Worm (Caenorhabditis elegans) whole organism, L4 larva: Measurements from ENCODE around the gene lgc-1.
A peak's percentile ranks its signal among the peaks of the same experiment; 100 is the strongest.

Experiments
- F37D6.2 ChIP-seq: sonication (generic microtip); optimal IDR thresholded peaks from 2 replicates; lab custom pipeline; 2016; ENCODE audit warnings: mild to moderate bottlenecking, missing genetic modification characterization, missing compliant biosample characterization
- F44E2.7 ChIP-seq: fragments of 200-800 bp; sonication (Bioruptor generic); IDR thresholded peaks from 2 replicates; pipeline ENCODE4 v2.1.2; 2022; ENCODE audit warnings: missing genetic modification characterization, missing compliant biosample characterization
- F49E8.2 ChIP-seq: sonication (generic microtip); optimal IDR thresholded peaks from 2 replicates; lab custom pipeline; 2016; ENCODE audit warnings: missing compliant biosample characterization, mild to moderate bottlenecking, missing genetic modification characterization, borderline replicate concordance
- T20F7.1 ChIP-seq: fragments of 200-800 bp; sonication (Bioruptor generic); optimal IDR thresholded peaks from 2 replicates; lab custom pipeline; 2018; ENCODE audit warnings: mild to moderate bottlenecking, missing genetic modification characterization, missing compliant biosample characterization
- T26A8.4 ChIP-seq: fragments of 200-800 bp; sonication (Bioruptor generic); IDR thresholded peaks from 2 replicates; pipeline ENCODE4 v1.3.6; 2022; ENCODE audit warnings: missing genetic modification characterization, missing compliant biosample characterization
- Y105C5A.15 ChIP-seq: fragments of 200-800 bp; sonication (Bioruptor generic); IDR thresholded peaks from 2 replicates; pipeline ENCODE4 v1.3.6; 2022; ENCODE audit warnings: missing genetic modification characterization, missing compliant biosample characterization
- Y48G9A.11 ChIP-seq: fragments of 200-800 bp; sonication (Bioruptor generic); IDR thresholded peaks from 2 replicates; pipeline ENCODE4 v1.3.6; 2022; ENCODE audit warnings: missing genetic modification reagents, missing genetic modification characterization, missing compliant biosample characterization
- Y75B8A.6 ChIP-seq: fragments of 200-800 bp; sonication (Bioruptor generic); IDR thresholded peaks from 2 replicates; pipeline ENCODE4 v1.3.6; 2022; ENCODE audit warnings: missing genetic modification reagents, missing genetic modification characterization, missing compliant biosample characterization
- ZK546.5 ChIP-seq, 2 experiments: sonication (generic microtip); optimal IDR thresholded peaks; 2 replicates each; lab custom pipeline; 2017; ENCODE audit warnings: missing biosample characterization in 2 of 2, missing genetic modification characterization in 2 of 2
- aha-1 ChIP-seq: fragments of 150-350 bp; peaks from one replicate; lab custom pipeline; 2014; ENCODE audit warnings: missing biosample characterization, missing genetic modification characterization
- arid-1 ChIP-seq: fragments of 200-800 bp; sonication (Bioruptor generic); conservative IDR thresholded peaks from 2 replicates; pipeline ENCODE4 v1.3.6; 2022; ENCODE audit warnings: missing genetic modification reagents, missing genetic modification characterization, missing compliant biosample characterization
- ceh-20 ChIP-seq: fragments of 200-800 bp; sonication (Bioruptor generic); IDR thresholded peaks from 2 replicates; pipeline ENCODE4 v1.3.6; 2022; ENCODE audit warnings: missing genetic modification reagents, missing genetic modification characterization, missing compliant biosample characterization
- ceh-28 ChIP-seq: fragments of 150-350 bp; optimal IDR thresholded peaks from 2 replicates; lab custom pipeline; 2014; ENCODE audit warnings: missing biosample characterization, missing genetic modification reagents, missing genetic modification characterization
- cey-2 ChIP-seq: sonication (generic microtip); optimal IDR thresholded peaks from 3 replicates; lab custom pipeline; 2017; ENCODE audit warnings: missing genetic modification characterization, mild to moderate bottlenecking, missing compliant biosample characterization, antibody characterized with exemption, borderline replicate concordance; ENCODE audit not compliant: insufficient read depth
- ctbp-1 ChIP-seq: fragments of 200-800 bp; sonication (Bioruptor generic); IDR thresholded peaks from 2 replicates; pipeline ENCODE4 v1.3.6; 2022; ENCODE audit warnings: missing genetic modification reagents, missing genetic modification characterization, missing compliant biosample characterization
- daf-16 ChIP-seq, 3 experiments: sonication (generic microtip); optimal IDR thresholded peaks; 2 replicates each; lab custom pipeline; 2016 to 2017; ENCODE audit warnings: missing genetic modification characterization in 3 of 3, missing genetic modification reagents in 3 of 3, mild to moderate bottlenecking in 2 of 3, missing compliant biosample characterization in 2 of 3, missing biosample characterization in 1 of 3, moderate library complexity in 1 of 3
- dpl-1 ChIP-seq: fragments of 150-350 bp; optimal IDR thresholded peaks from 2 replicates; lab custom pipeline; 2014; ENCODE audit warnings: missing biosample characterization, missing genetic modification reagents, missing genetic modification characterization
- duxl-1 ChIP-seq: sonication (generic microtip); optimal IDR thresholded peaks from 2 replicates; lab custom pipeline; 2016; ENCODE audit warnings: mild to moderate bottlenecking, missing genetic modification characterization, moderate library complexity, missing compliant biosample characterization; ENCODE audit not compliant: poor library complexity
- dve-1 ChIP-seq: sonication (generic microtip); optimal IDR thresholded peaks from 2 replicates; lab custom pipeline; 2017; ENCODE audit warnings: antibody characterized with exemption, mild to moderate bottlenecking, missing genetic modification characterization, missing compliant biosample characterization; ENCODE audit not compliant: insufficient read depth
- fkh-10 ChIP-seq: fragments of 150-350 bp; optimal IDR thresholded peaks from 2 replicates; lab custom pipeline; 2014; ENCODE audit warnings: missing biosample characterization, missing genetic modification reagents, missing genetic modification characterization
- fos-1 ChIP-seq: fragments of 150-350 bp; optimal IDR thresholded peaks from 2 replicates; lab custom pipeline; 2014; ENCODE audit warnings: missing biosample characterization, missing genetic modification characterization
- gei-8 ChIP-seq: fragments of 200-800 bp; sonication (Bioruptor generic); optimal IDR thresholded peaks from 2 replicates; lab custom pipeline; 2018; ENCODE audit warnings: mild to moderate bottlenecking, missing genetic modification characterization, missing compliant biosample characterization
- hif-1 ChIP-seq, 2 experiments: sonication (generic microtip); optimal IDR thresholded peaks; 2 replicates each; lab custom pipeline; 2016 to 2017; ENCODE audit warnings: missing compliant biosample characterization in 2 of 2, missing genetic modification characterization in 2 of 2, missing genetic modification reagents in 2 of 2, missing genotype in 2 of 2, mild to moderate bottlenecking in 1 of 2
- hmg-1.1 ChIP-seq: fragments of 200-800 bp; sonication (Bioruptor generic); IDR thresholded peaks from 2 replicates; pipeline ENCODE4 v1.3.6; 2022; ENCODE audit warnings: missing genetic modification reagents, missing genetic modification characterization, missing compliant biosample characterization
- lin-29 ChIP-seq: fragments of 200-800 bp; sonication (Bioruptor generic); IDR thresholded peaks from 2 replicates; pipeline ENCODE4 v1.3.6; 2022; ENCODE audit warnings: missing genetic modification reagents, missing genetic modification characterization, missing compliant biosample characterization
- lin-38 ChIP-seq: fragments of 200-800 bp; sonication (Bioruptor generic); IDR thresholded peaks from 2 replicates; pipeline ENCODE4 v1.3.6; 2022; ENCODE audit warnings: missing genetic modification reagents, missing genetic modification characterization, missing compliant biosample characterization
- mdl-1 ChIP-seq, 2 experiments: fragments of 150-350 bp in 1 of 2; sonication (generic microtip) in 1 of 2; optimal IDR thresholded peaks; 2 replicates each; lab custom pipeline; 2014 to 2017; ENCODE audit warnings: missing biosample characterization in 2 of 2, missing genetic modification characterization in 2 of 2
- mdt-29 ChIP-seq: fragments of 200-800 bp; sonication (Bioruptor generic); IDR thresholded peaks from 2 replicates; pipeline ENCODE4 v1.3.6; 2022; ENCODE audit warnings: missing genetic modification reagents, missing genetic modification characterization, missing compliant biosample characterization
- nhr-11 ChIP-seq: fragments of 150-350 bp; optimal IDR thresholded peaks from 2 replicates; lab custom pipeline; 2014; ENCODE audit warnings: missing biosample characterization, missing genetic modification characterization
- nhr-237 ChIP-seq: sonication (generic microtip); optimal IDR thresholded peaks from 2 replicates; lab custom pipeline; 2017; ENCODE audit warnings: missing biosample characterization, missing genetic modification characterization
- nhr-41 ChIP-seq: fragments of 200-800 bp; sonication (Bioruptor generic); IDR thresholded peaks from 2 replicates; pipeline ENCODE4 v1.3.6; 2022; ENCODE audit warnings: missing genetic modification reagents, missing genetic modification characterization, missing compliant biosample characterization
- nhr-42 ChIP-seq: fragments of 200-800 bp; sonication (Bioruptor generic); IDR thresholded peaks from 2 replicates; pipeline ENCODE4 v1.3.6; 2022; ENCODE audit warnings: missing genetic modification characterization, missing compliant biosample characterization
- nhr-48 ChIP-seq: sonication (generic microtip); optimal IDR thresholded peaks from 2 replicates; lab custom pipeline; 2016; ENCODE audit warnings: mild to moderate bottlenecking, missing genetic modification characterization, missing compliant biosample characterization
- nhr-76 ChIP-seq: fragments of 150-350 bp; optimal IDR thresholded peaks from 2 replicates; lab custom pipeline; 2014; ENCODE audit warnings: missing biosample characterization, missing genetic modification characterization
- pha-4 ChIP-seq, 2 experiments: fragments of 150-350 bp in 1 of 2; fragments of 200-800 bp in 1 of 2; sonication (Bioruptor generic) in 1 of 2; IDR thresholded peaks in 1 of 2; optimal IDR thresholded peaks in 1 of 2; 2 replicates each; pipeline versions ENCODE4 v1.3.6 to Lab custom; 2014 to 2022; ENCODE audit warnings: missing genetic modification characterization in 2 of 2, missing genetic modification reagents in 2 of 2, missing biosample characterization in 1 of 2, missing compliant biosample characterization in 1 of 2
- php-3 ChIP-seq: fragments of 200-800 bp; sonication (Bioruptor generic); IDR thresholded peaks from 2 replicates; pipeline ENCODE4 v1.3.6; 2022; ENCODE audit warnings: missing genetic modification reagents, missing genetic modification characterization, missing compliant biosample characterization
- set-16 ChIP-seq: fragments of 200-800 bp; sonication (Bioruptor generic); IDR thresholded peaks from 2 replicates; pipeline ENCODE4 v1.3.6; 2022; ENCODE audit warnings: missing genetic modification reagents, missing genetic modification characterization, missing compliant biosample characterization
- spr-1 ChIP-seq: sonication (generic microtip); optimal IDR thresholded peaks from 2 replicates; lab custom pipeline; 2016; ENCODE audit warnings: mild to moderate bottlenecking, missing genetic modification characterization, missing compliant biosample characterization
- tag-97 ChIP-seq: fragments of 200-800 bp; sonication (Bioruptor generic); IDR thresholded peaks from 2 replicates; pipeline ENCODE4 v1.3.6; 2022; ENCODE audit warnings: missing genetic modification characterization, missing compliant biosample characterization
- tra-1 ChIP-seq: fragments of 200-800 bp; sonication (Bioruptor generic); IDR thresholded peaks from 2 replicates; pipeline ENCODE4 v1.3.6; 2022; ENCODE audit warnings: missing genetic modification reagents, missing genetic modification characterization, missing compliant biosample characterization
- unc-39 ChIP-seq: sonication (generic microtip); optimal IDR thresholded peaks from 2 replicates; lab custom pipeline; 2017; ENCODE audit warnings: missing biosample characterization, missing genetic modification characterization
- zfp-2 ChIP-seq: sonication (generic microtip); optimal IDR thresholded peaks from 2 replicates; lab custom pipeline; 2016; ENCODE audit warnings: mild to moderate bottlenecking, missing genetic modification characterization, missing compliant biosample characterization
- zip-11 ChIP-seq: fragments of 200-800 bp; sonication (Bioruptor generic); IDR thresholded peaks from 2 replicates; pipeline ENCODE4 v1.3.6; 2022; ENCODE audit warnings: missing genetic modification characterization, missing compliant biosample characterization
- zip-2 ChIP-seq: fragments of 150-350 bp; optimal IDR thresholded peaks from 2 replicates; lab custom pipeline; 2014; ENCODE audit warnings: missing biosample characterization, missing genetic modification characterization

lgc-1 gene

DNA sequence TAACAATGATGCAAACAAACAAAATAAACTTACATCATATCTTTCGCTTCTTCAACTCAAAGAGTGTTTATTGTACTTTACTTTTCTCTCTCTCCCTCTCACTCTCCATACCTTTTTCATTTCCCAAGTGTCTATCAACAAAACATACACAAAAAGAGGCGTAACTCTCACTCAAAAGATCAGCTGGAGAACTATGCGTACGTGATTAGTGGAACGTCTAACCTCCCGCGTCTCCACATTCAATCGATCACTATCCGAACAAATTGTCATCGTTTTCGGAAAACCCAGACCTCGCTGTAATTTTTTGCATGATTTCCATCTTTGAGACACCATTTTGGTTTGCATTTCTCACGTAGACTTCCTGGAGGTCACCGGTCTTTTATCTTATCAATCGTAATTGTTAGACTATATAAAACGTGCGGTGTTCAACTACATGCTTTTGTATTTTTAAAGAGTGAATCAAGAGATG is 3.3 kb upstream of the lgc-1 start, which contains the start of gene nhr-57 (continued):
- TF ChIP-seq zip-11 (no peak), unc-39 (no peak), Y105C5A.15 (GFP tag; lab: Robert Waterston, UW) (no peak), Y48G9A.11 (no peak), gei-8 (GFP tag; lab: Kevin White, UChicago) (peak; percentile 78), nhr-11 (tag; lab: Kevin White, UChicago) (peak; percentile 31), hif-1 (tag; optimal IDR thresholded peaks at IDR 0.05; lab: Kevin White, UChicago) (peak; percentile 98 to 100), pha-4 (GFP tag; IDR thresholded peaks at IDR 0.05; lab: Robert Waterston, UW) (peak; percentile 70; the same call in 1 of the 2 replicates), pha-4 (tag; optimal IDR thresholded peaks at IDR 0.05; lab: Kevin White, UChicago) (peak; percentile 71)

DNA sequence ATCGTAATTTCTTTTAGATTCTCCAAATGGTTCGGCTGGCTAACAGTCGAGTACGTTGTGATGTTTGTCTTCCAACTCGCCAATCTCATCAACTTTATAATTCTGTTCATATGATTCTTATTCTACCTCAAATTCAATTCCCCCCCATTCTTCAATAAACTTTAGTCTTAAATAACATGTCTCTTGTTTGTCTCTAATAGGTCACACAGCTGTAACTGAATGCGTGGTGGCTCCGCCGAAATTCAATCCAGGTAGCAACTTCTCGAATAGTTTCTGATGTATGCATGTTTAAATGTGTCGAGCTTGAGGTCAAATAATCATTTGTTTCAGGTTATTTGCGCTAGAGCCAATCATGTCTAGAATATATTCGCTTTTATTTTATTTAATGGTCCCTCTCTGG is 3.9 kb downstream of the lgc-1 start, which contains the start of gene lgc-29:
TSS of gene lgc-29 (plus strand) at position 301 of the 400 bp plus-strand sequence.
- no peak for TF ChIP-seq lin-29 (GFP tag; lab: Robert Waterston, UW)
- no peak for TF ChIP-seq mdt-29
- no peak for TF ChIP-seq zip-2 (tag; lab: Kevin White, UChicago)
- no peak for TF ChIP-seq F44E2.7 (GFP tag; lab: Robert Waterston, UW)
- TF ChIP-seq ctbp-1 = no peak
- no peak for TF ChIP-seq mdl-1 (tag; optimal IDR thresholded peaks at IDR 0.05; lab: Kevin White, UChicago)
- no peak for TF ChIP-seq arid-1
- no peak for TF ChIP-seq Y75B8A.6 (GFP tag; lab: Robert Waterston, UW)
- TF ChIP-seq nhr-76 (tag; lab: Kevin White, UChicago) = no peak
- TF ChIP-seq F49E8.2 (tag; lab: Kevin White, UChicago) = no peak
- TF ChIP-seq Y48G9A.11 = no peak
- TF ChIP-seq spr-1 = no peak
- no peak for TF ChIP-seq hif-1 (tag; optimal IDR thresholded peaks at IDR 0.05; lab: Kevin White, UChicago)
- TF ChIP-seq fkh-10 (GFP tag; lab: Kevin White, UChicago) = no peak
- TF ChIP-seq, all 104 proteins: peak for 0

DNA sequence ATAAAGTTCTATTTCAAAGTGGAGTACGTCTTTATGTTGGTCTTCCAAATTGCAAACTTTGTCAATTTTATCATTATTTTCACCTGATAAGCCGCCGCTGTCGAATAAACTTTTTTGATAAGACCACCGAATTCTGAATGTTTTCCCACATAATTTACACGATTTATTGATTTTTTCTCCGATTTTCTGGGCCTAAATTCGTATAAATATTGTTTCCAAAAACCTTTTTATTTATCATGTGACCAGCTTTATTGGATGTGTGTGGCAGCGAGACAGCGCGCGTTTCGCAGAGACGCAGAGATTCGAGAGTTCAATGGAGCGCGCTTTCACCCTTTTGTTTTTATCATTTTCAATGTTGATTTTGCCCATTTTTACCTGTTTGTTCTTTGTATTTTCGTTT is 8.2 kb downstream of the lgc-1 start:
- TF ChIP-seq T20F7.1 (GFP tag; lab: Kevin White, UChicago) (no peak), tra-1 (GFP tag; lab: Robert Waterston, UW) (0 out of 2 replicates have a peak, but pooled peaks have one; percentile 44), nhr-48 (tag; lab: Kevin White, UChicago) (peak; percentile 36), hmg-1.1 (GFP tag; lab: Robert Waterston, UW) (peak; percentile 69), nhr-11 (tag; lab: Kevin White, UChicago) (peak; percentile 64), cey-2 (tag; lab: Kevin White, UChicago) (no peak), nhr-237 (tag; lab: Kevin White, UChicago) (no peak), dpl-1 (peak; percentile 68), ceh-20 (GFP tag; lab: Robert Waterston, UW) (0 out of 2 replicates have a peak, but pooled peaks have one; percentile 43), spr-1 (no peak), pha-4 (GFP tag; IDR thresholded peaks at IDR 0.05; lab: Robert Waterston, UW) (peak; percentile 27; the same call in 1 of the 2 replicates), pha-4 (tag; optimal IDR thresholded peaks at IDR 0.05; lab: Kevin White, UChicago) (peak; percentile 29), tag-97 (GFP tag; lab: Robert Waterston, UW) (no peak), T26A8.4 (peak; percentile 30; the same call in 1 of the 2 replicates), nhr-41 (GFP tag; lab: Robert Waterston, UW) (no peak), dve-1 (peak; percentile 90), ZK546.5 (tag; optimal IDR thresholded peaks at IDR 0.05; lab: Kevin White, UChicago) (no peak), lin-38 (GFP tag; lab: Robert Waterston, UW) (peak; percentile 94), hif-1 (tag; optimal IDR thresholded peaks at IDR 0.05; lab: Kevin White, UChicago) (peak in 1 of 2 experiments; percentile 83), set-16 (GFP tag; lab: Robert Waterston, UW) (no peak), zfp-2 (tag; lab: Kevin White, UChicago) (no peak), mdl-1 (tag; optimal IDR thresholded peaks at IDR 0.05; lab: Kevin White, UChicago) (peak in 1 of 2 experiments; percentile 51), ctbp-1 (0 out of 2 replicates have a peak, but pooled peaks have one; percentile 20), php-3 (peak; percentile 63; the same call in 1 of the 2 replicates), ceh-28 (tag; lab: Kevin White, UChicago) (peak; percentile 18), aha-1 (tag; lab: Kevin White, UChicago) (peak; percentile 88), nhr-42 (GFP tag; lab: Robert Waterston, UW) (peak; percentile 57; the same call in 1 of the 2 replicates), daf-16 (GFP tag; optimal IDR thresholded peaks at IDR 0.05; lab: Kevin White, UChicago) (peak in 1 of 2 experiments; percentile 31), daf-16 (tag; optimal IDR thresholded peaks at IDR 0.05; lab: Kevin White, UChicago) (peak; percentile 66), duxl-1 (tag; lab: Kevin White, UChicago) (peak; percentile 65), fos-1 (no peak), F37D6.2 (tag; lab: Kevin White, UChicago) (peak; percentile 17)
